Fruit fly (Drosophila melanogaster): Measurements from ENCODE around the gene Ziz.

Ziz gene

DNA sequence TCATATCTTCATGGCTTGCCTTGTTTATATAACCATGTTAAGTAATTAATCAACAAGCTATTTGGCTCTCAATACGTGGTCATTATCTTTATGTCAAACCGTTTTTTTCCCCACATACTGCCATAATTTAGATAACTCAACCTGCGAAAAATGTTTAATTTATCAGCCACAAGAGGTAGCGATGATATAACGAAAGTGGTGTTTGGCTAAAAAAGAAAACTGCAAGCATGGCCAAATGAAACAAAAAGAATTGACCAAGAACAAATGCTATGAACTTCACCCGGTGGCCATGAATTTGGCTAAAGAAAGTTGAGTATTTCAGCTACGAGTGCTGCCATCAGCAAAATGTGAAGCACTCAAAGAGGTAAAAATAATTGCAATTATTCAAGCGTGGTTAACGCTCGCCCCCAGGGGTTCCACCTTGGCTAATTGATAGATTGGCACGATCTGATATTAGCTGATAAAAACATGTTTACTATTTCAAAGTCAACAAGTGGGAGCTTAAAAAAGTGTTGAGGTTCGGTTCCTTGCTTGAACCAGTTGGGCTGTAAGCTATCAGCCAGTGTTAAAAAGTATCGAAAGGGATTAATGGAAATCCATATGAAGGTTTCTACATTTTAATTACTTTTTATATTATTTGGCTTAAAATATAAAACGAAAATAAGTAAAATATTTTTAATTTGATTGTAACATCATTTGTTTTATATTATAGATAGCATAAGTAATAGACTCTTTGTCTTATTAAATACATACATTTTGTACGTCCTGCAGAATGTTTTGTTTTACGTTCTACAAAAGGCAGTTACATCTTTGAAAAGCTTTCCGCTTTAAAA lies 59.4 kb downstream of the Ziz start (continued):
- TF ChIP-seq sens-2 (GFP tag; IDR thresholded peaks at IDR 0.05) (0 out of 2 replicates have a peak, but pooled peaks have one; percentile 37), ATbp (GFP tag; optimal IDR thresholded peaks at IDR 0.05) (peak; percentile 87), ranshi (GFP tag; IDR thresholded peaks at IDR 0.05) (peak; percentile 75), CG6254 (GFP tag; optimal IDR thresholded peaks at IDR 0.05) (no peak), Nf-YB (GFP tag; optimal IDR thresholded peaks at IDR 0.05) (no peak), CG7271 (tag; optimal IDR thresholded peaks at IDR 0.05) (no peak), CG1602 (GFP tag; optimal IDR thresholded peaks at IDR 0.05) (peak; percentile 36), gce (GFP tag; IDR thresholded peaks at IDR 0.05) (peak; percentile 71; the same call in 2 of the 3 replicates), chm (GFP tag; IDR thresholded peaks at IDR 0.05) (no peak; the same call in 1 of the 2 replicates), row (GFP tag; IDR thresholded peaks at IDR 0.05) (no peak; the same call in 2 of the 3 replicates), ab (GFP tag; optimal IDR thresholded peaks at IDR 0.05) (no peak), fu2 (GFP tag; optimal IDR thresholded peaks at IDR 0.05) (peak; percentile 48), CG1024 (GFP tag; IDR thresholded peaks at IDR 0.05) (peak; percentile 81), CG30403 (GFP tag; optimal IDR thresholded peaks at IDR 0.05) (peak; percentile 38), Side (GFP tag; optimal IDR thresholded peaks at IDR 0.05) (peak; percentile 64), her (GFP tag; optimal IDR thresholded peaks at IDR 0.05) (peak; percentile 78), H2.0 (GFP tag; IDR thresholded peaks at IDR 0.05) (peak; percentile 62), insv (GFP tag; optimal IDR thresholded peaks at IDR 0.05) (peak in 1 of 2 experiments; percentile 49), NFAT (GFP tag; IDR thresholded peaks at IDR 0.05) (peak; percentile 87), Nf-YC (tag; optimal IDR thresholded peaks at IDR 0.05) (peak; percentile 47), nerfin-2 (GFP tag; IDR thresholded peaks at IDR 0.05; ENCODE audit: partially characterized antibody) (no peak), odd (GFP tag; optimal IDR thresholded peaks at IDR 0.05) (peak; percentile 41), cg (GFP tag; optimal IDR thresholded peaks at IDR 0.05) (no peak), tll (GFP tag; optimal IDR thresholded peaks at IDR 0.05) (no peak), CG9932 (GFP tag; IDR thresholded peaks at IDR 0.05) (peak; percentile 67), CG9797 (GFP tag; optimal IDR thresholded peaks at IDR 0.05) (no peak), maf-S (GFP tag; optimal IDR thresholded peaks at IDR 0.05) (peak; percentile 73), Tbp (GFP tag; optimal IDR thresholded peaks at IDR 0.05) (no peak), Pdp1 (GFP tag; optimal IDR thresholded peaks at IDR 0.05) (peak; percentile 53 to 67), da (GFP tag; optimal IDR thresholded peaks at IDR 0.05) (peak; percentile 4), Bteb2 (GFP tag; optimal IDR thresholded peaks at IDR 0.05) (peak; percentile 38), lab (GFP tag; optimal IDR thresholded peaks at IDR 0.05) (peak; percentile 91), Atf3 (GFP tag; optimal IDR thresholded peaks at IDR 0.05) (peak; percentile 27), CG1792 (GFP tag; optimal IDR thresholded peaks at IDR 0.05) (peak; percentile 80), CG17912 (GFP tag; optimal IDR thresholded peaks at IDR 0.05) (peak; percentile 88), CG15073 (GFP tag; optimal IDR thresholded peaks at IDR 0.05) (peak; percentile 21), Sin3A (optimal IDR thresholded peaks at IDR 0.05) (no peak), Hsf (GFP tag; optimal IDR thresholded peaks at IDR 0.05) (peak; percentile 28), CG9727 (GFP tag; optimal IDR thresholded peaks at IDR 0.05) (peak; percentile 49), HmgD (GFP tag; optimal IDR thresholded peaks at IDR 0.05) (peak; percentile 7), rib (GFP tag; IDR thresholded peaks at IDR 0.05) (peak; percentile 82), CG11247 (GFP tag; IDR thresholded peaks at IDR 0.05) (peak; percentile 85), CG3407 (GFP tag; optimal IDR thresholded peaks at IDR 0.05) (peak; percentile 77), crc (GFP tag; optimal IDR thresholded peaks at IDR 0.05) (peak; percentile 47), CG31441 (GFP tag; IDR thresholded peaks at IDR 0.05) (peak; percentile 43; the same call in 1 of the 2 replicates), CG12155 (GFP tag; optimal IDR thresholded peaks at IDR 0.05) (peak; percentile 56), Drgx (GFP tag; IDR thresholded peaks at IDR 0.05) (no peak; the same call in 1 of the 2 replicates), btn (GFP tag; optimal IDR thresholded peaks at IDR 0.05) (peak; percentile 48), slbo (GFP tag; IDR thresholded peaks at IDR 0.05) (peak; percentile 82), stwl (tag; optimal IDR thresholded peaks at IDR 0.05) (no peak)

Data from whole organism, embryonic.